Fruit fly (Drosophila melanogaster): ENCODE results near the gene f.

dm6 chrX:17301705-17302104 is 69.0 kb downstream of the f start, which contains the start of gene Fim:
- TF ChIP-seq pan (optimal IDR thresholded peaks at IDR 0.05): no peak
- no peak for TF ChIP-seq psq (optimal IDR thresholded peaks at IDR 0.05)
- no peak for TF ChIP-seq EcR (GFP tag; optimal IDR thresholded peaks at IDR 0.05)
- TF ChIP-seq CG8478 (optimal IDR thresholded peaks at IDR 0.05): no peak
- TF ChIP-seq Dll (optimal IDR thresholded peaks at IDR 0.05): no peak
- TF ChIP-seq usp (GFP tag; optimal IDR thresholded peaks at IDR 0.05): no peak

Data from whole organism.